Worm (Caenorhabditis elegans): Measurements from ENCODE around the gene F14H12.7.

DNA sequence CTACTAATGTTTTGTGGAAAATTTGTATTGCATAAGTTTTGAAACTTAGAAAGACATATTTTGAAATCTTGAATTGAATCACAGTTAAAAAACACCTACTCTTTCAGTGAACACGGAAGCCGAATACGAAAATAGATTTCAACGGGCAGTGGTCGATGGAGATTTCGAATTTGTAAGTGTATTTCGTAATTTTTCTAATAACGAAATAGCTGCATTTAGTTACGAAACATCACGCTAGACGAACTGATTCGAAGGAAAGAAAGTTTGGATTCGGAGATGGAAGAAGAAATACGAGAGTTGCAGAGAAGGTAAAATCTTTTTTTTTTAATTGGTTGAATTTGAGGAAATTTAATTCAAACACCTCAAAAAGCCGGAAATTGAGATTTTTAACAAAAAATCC is 19.7 kb downstream of the F14H12.7 start:
- TF ChIP-seq him-1 (tag; optimal IDR thresholded peaks at IDR 0.05), result no peak
- no peak for TF ChIP-seq dao-5 (tag; optimal IDR thresholded peaks at IDR 0.05)
- no peak for TF ChIP-seq W03F9.2 (tag; optimal IDR thresholded peaks at IDR 0.05)

Measured in whole organism, L4/young adult.